Fruit fly (Drosophila melanogaster): ENCODE data around the gene Had1.

Had1 gene

DNA sequence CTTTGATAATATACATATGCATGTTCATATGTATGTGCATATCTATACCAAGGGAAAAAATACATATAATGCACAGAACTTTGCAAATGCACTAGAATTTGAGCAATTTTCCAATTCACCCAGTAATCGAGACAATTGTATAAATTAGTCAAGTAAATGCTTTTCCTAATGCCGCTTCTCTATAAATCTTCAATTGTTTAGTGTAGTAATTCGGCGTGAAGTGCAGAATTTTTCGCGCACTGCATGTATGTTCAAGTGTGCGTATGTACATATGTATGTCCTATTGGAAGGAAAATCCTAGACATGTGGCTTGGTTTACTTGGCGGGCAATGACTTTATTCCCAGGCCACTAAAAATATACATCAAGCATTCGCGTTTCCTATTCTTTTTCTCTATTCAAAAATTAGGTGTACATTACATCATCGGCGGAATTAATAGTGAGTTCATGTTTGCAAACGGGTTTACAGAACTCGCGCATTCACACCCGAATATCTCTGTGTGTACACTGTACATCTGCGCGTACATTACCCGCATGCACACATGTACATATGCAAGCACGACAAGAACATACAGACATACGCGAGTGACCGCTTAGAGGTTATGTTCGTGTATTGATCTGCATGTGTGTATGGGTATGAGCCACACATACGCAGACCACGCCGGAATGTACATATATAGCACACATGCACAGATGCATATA is 10.5 kb upstream of the Had1 start (continued):
- TF ChIP-seq bbx (GFP tag; IDR thresholded peaks at IDR 0.05; ENCODE audit: partially characterized antibody) (0 out of 2 replicates have a peak, but pooled peaks have one; percentile 28), ac (GFP tag; optimal IDR thresholded peaks at IDR 0.05) (no peak), twi (tag; optimal IDR thresholded peaks at IDR 0.05) (peak; percentile 78), CG15269 (tag; optimal IDR thresholded peaks at IDR 0.05) (no peak), onecut (GFP tag; IDR thresholded peaks at IDR 0.05) (peak; percentile 78), Lhr (GFP tag; optimal IDR thresholded peaks at IDR 0.05) (no peak), Dbx (GFP tag; IDR thresholded peaks at IDR 0.05) (peak; percentile 21; the same call in 1 of the 3 replicates), CG2199 (GFP tag; IDR thresholded peaks at IDR 0.05) (peak; percentile 80; the same call in 2 of the 3 replicates), Xrp1 (GFP tag; IDR thresholded peaks at IDR 0.05) (no peak), eyg (GFP tag; optimal IDR thresholded peaks at IDR 0.05) (no peak), sisA (GFP tag; IDR thresholded peaks at IDR 0.05) (no peak), tx (GFP tag; optimal IDR thresholded peaks at IDR 0.05) (no peak), dm (GFP tag; optimal IDR thresholded peaks at IDR 0.05) (peak; percentile 71), CG3407 (GFP tag; optimal IDR thresholded peaks at IDR 0.05) (no peak), CG7963 (GFP tag; IDR thresholded peaks at IDR 0.05; ENCODE audit: partially characterized antibody) (no peak), CG8478 (optimal IDR thresholded peaks at IDR 0.05) (no peak), amos (GFP tag; IDR thresholded peaks at IDR 0.05; ENCODE audit: partially characterized antibody) (no peak; the same call in 1 of the 2 replicates), Blimp-1 (GFP tag; optimal IDR thresholded peaks at IDR 0.05) (no peak), HmgZ (tag; optimal IDR thresholded peaks at IDR 0.05) (peak; percentile 34), row (GFP tag; IDR thresholded peaks at IDR 0.05) (peak; percentile 11; the same call in 2 of the 3 replicates), CG2712 (tag; optimal IDR thresholded peaks at IDR 0.05) (no peak), CG13296 (GFP tag; optimal IDR thresholded peaks at IDR 0.05) (peak; percentile 15), lbe (GFP tag; optimal IDR thresholded peaks at IDR 0.05) (peak; percentile 28), CG7786 (GFP tag; optimal IDR thresholded peaks at IDR 0.05) (no peak), gcm2 (GFP tag; optimal IDR thresholded peaks at IDR 0.05) (peak; percentile 8), pzg (GFP tag; optimal IDR thresholded peaks at IDR 0.05) (peak; percentile 28), HLHmδ (GFP tag; optimal IDR thresholded peaks at IDR 0.05) (peak; percentile 69), Hr51 (GFP tag; optimal IDR thresholded peaks at IDR 0.05) (no peak), MESR4 (GFP tag; optimal IDR thresholded peaks at IDR 0.05) (peak; percentile 50), Mes4 (GFP tag; optimal IDR thresholded peaks at IDR 0.05) (peak; percentile 17), Side (GFP tag; optimal IDR thresholded peaks at IDR 0.05) (peak; percentile 9), CG13894 (tag; optimal IDR thresholded peaks at IDR 0.05) (peak; percentile 34), chinmo (GFP tag; IDR thresholded peaks at IDR 0.05; ENCODE audit: partially characterized antibody) (peak; percentile 99), CG12769 (tag; optimal IDR thresholded peaks at IDR 0.05) (peak; percentile 6), cg (GFP tag; optimal IDR thresholded peaks at IDR 0.05) (peak; percentile 97), Med (GFP tag) (peak; percentile 51), sd (tag; optimal IDR thresholded peaks at IDR 0.05) (peak; percentile 96), nom (GFP tag; optimal IDR thresholded peaks at IDR 0.05) (peak; percentile 19), ro (GFP tag; IDR thresholded peaks at IDR 0.05) (no peak)

Data from whole organism, embryonic.